Fruit fly (Drosophila melanogaster): ENCODE results near the gene Mkrn1.
A peak's percentile ranks its signal among the peaks of the same experiment; 100 is the strongest.

Gene Mkrn1

dm6 chr3L:21501172-21501571, 32.3 kb downstream of the Mkrn1 start, which contains the start of gene Est-Q:
Est-Q (plus strand) TSS chr3L:21501421.
- TF ChIP-seq CG9948 (tag; optimal IDR thresholded peaks at IDR 0.05) (no peak), CG15710 (tag; optimal IDR thresholded peaks at IDR 0.05) (no peak), CG17806 (tag; optimal IDR thresholded peaks at IDR 0.05) (no peak), Pif1B (GFP tag; optimal IDR thresholded peaks at IDR 0.05) (no peak), CG8159 (tag; optimal IDR thresholded peaks at IDR 0.05) (no peak), CG12605 (GFP tag; IDR thresholded peaks at IDR 0.05) (no peak), CG4496 (GFP tag; IDR thresholded peaks at IDR 0.05) (no peak), EcR (GFP tag; optimal IDR thresholded peaks at IDR 0.05) (no peak), Pif1A (GFP tag; optimal IDR thresholded peaks at IDR 0.05) (no peak), D1 (tag; optimal IDR thresholded peaks at IDR 0.05) (no peak), fd96Ca (GFP tag; IDR thresholded peaks at IDR 0.05) (no peak), CG34367 (tag; optimal IDR thresholded peaks at IDR 0.05) (no peak), gl (tag; optimal IDR thresholded peaks at IDR 0.05) (no peak), CG8301 (tag; optimal IDR thresholded peaks at IDR 0.05) (no peak), Ets98B (GFP tag; IDR thresholded peaks at IDR 0.05) (no peak), rn (GFP tag; IDR thresholded peaks at IDR 0.05) (no peak)

- peak; percentile 81 for TF ChIP-seq CG8301 (tag; optimal IDR thresholded peaks at IDR 0.05)
- TF ChIP-seq rn (GFP tag; IDR thresholded peaks at IDR 0.05) = no peak
- peak; percentile 75 for TF ChIP-seq D1 (tag; optimal IDR thresholded peaks at IDR 0.05)
- no peak; the same call in 1 of the 2 replicates for TF ChIP-seq Ets98B (GFP tag; IDR thresholded peaks at IDR 0.05)
- TF ChIP-seq CG32121 (GFP tag; IDR thresholded peaks at IDR 0.05) = peak; percentile 73
- no peak for TF ChIP-seq CG14655 (GFP tag; optimal IDR thresholded peaks at IDR 0.05)
- TF ChIP-seq CG12605 (GFP tag; IDR thresholded peaks at IDR 0.05) = peak; percentile 35
- TF ChIP-seq CG9948 (tag; optimal IDR thresholded peaks at IDR 0.05) = peak; percentile 83
- TF ChIP-seq CG13204 (GFP tag; optimal IDR thresholded peaks at IDR 0.05) = no peak
- peak; percentile 19 for TF ChIP-seq gl (tag; optimal IDR thresholded peaks at IDR 0.05)
- peak; percentile 77 for TF ChIP-seq EcR (GFP tag; optimal IDR thresholded peaks at IDR 0.05)
- TF ChIP-seq CG8159 (tag; optimal IDR thresholded peaks at IDR 0.05) = peak; percentile 84
- TF ChIP-seq CG4496 (GFP tag; IDR thresholded peaks at IDR 0.05) = peak; percentile 63; the same call in 2 of the 3 replicates
- TF ChIP-seq CG10348 (GFP tag; IDR thresholded peaks at IDR 0.05) = no peak
- TF ChIP-seq CG17806 (tag; optimal IDR thresholded peaks at IDR 0.05) = peak; percentile 75
- peak; percentile 71 for TF ChIP-seq Snoo (tag; optimal IDR thresholded peaks at IDR 0.05)
- peak; percentile 84 for TF ChIP-seq CG15710 (tag; optimal IDR thresholded peaks at IDR 0.05)
- TF ChIP-seq Pif1B (GFP tag; optimal IDR thresholded peaks at IDR 0.05) = peak; percentile 65
- TF ChIP-seq Pif1A (GFP tag; optimal IDR thresholded peaks at IDR 0.05) = no peak
- TF ChIP-seq CG34367 (tag; optimal IDR thresholded peaks at IDR 0.05) = peak; percentile 60
- peak; percentile 46; the same call in 1 of the 3 replicates for TF ChIP-seq fd96Ca (GFP tag; IDR thresholded peaks at IDR 0.05)
These were observed 36.5 kb downstream of the Mkrn1 start, which contains the start of gene Hr78 for dm6 chr3L:21496865-21497634. Hr78 (minus strand) TSS chr3L:21497494.

dm6 chr3L:21496502-21496864, 37.0 kb downstream of the Mkrn1 start:
- TF ChIP-seq CG10348 (GFP tag; IDR thresholded peaks at IDR 0.05) (no peak), CG34367 (tag; optimal IDR thresholded peaks at IDR 0.05) (no peak), CG15710 (tag; optimal IDR thresholded peaks at IDR 0.05) (no peak), D1 (tag; optimal IDR thresholded peaks at IDR 0.05) (no peak), Pif1A (GFP tag; optimal IDR thresholded peaks at IDR 0.05) (no peak), CG4496 (GFP tag; IDR thresholded peaks at IDR 0.05) (no peak), CG9948 (tag; optimal IDR thresholded peaks at IDR 0.05) (no peak), rn (GFP tag; IDR thresholded peaks at IDR 0.05) (no peak), CG17806 (tag; optimal IDR thresholded peaks at IDR 0.05) (no peak), CG8301 (tag; optimal IDR thresholded peaks at IDR 0.05) (no peak), gl (tag; optimal IDR thresholded peaks at IDR 0.05) (no peak), Ets98B (GFP tag; IDR thresholded peaks at IDR 0.05) (no peak)

DNA sequence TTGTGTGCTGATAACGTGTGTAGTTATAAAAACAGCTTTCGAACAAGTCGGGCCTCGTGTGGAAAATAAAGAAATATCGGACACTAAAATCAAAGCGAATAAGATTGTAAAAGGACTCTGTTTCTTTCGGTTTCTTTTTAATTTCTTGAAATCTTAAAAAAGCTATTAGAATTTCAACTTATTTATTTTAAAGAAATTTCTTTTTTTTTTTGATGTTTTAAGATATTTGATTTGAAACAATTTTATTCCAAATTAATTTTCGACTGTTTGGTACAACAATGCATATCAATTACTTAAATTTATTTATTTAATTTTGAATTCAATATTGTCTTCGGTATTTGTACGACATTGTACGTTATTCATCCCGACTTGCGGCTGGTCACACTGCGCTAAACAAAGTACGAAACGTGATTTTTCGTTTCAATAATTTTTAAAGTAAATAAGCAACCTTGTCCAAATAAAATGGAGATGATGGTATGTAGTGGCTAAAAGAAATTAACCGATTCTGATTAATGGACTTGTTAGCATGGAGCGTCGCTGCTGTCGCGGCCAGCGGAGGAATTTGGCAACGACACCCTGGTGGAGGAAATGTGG, 40.7 kb downstream of the Mkrn1 start, which contains the start of the genes CG7202 and CG7519:
CG7202 (minus strand) TSS at position 51 of the 594 bp plus-strand sequence.
CG7519 (plus strand) TSS at position 361 of the 594 bp plus-strand sequence.
- no peak for TF ChIP-seq D1 (tag; optimal IDR thresholded peaks at IDR 0.05)
- no peak for TF ChIP-seq CG8301 (tag; optimal IDR thresholded peaks at IDR 0.05)
- TF ChIP-seq fd96Ca (GFP tag; IDR thresholded peaks at IDR 0.05) = no peak
- TF ChIP-seq Snoo (tag; optimal IDR thresholded peaks at IDR 0.05) = no peak
- TF ChIP-seq CG8159 (tag; optimal IDR thresholded peaks at IDR 0.05) = no peak
- no peak for TF ChIP-seq Ets98B (GFP tag; IDR thresholded peaks at IDR 0.05)
- no peak for TF ChIP-seq rn (GFP tag; IDR thresholded peaks at IDR 0.05)
- TF ChIP-seq gl (tag; optimal IDR thresholded peaks at IDR 0.05) = no peak
- TF ChIP-seq CG9948 (tag; optimal IDR thresholded peaks at IDR 0.05) = no peak
- no peak for TF ChIP-seq CG10348 (GFP tag; IDR thresholded peaks at IDR 0.05)
- no peak for TF ChIP-seq CG13204 (GFP tag; optimal IDR thresholded peaks at IDR 0.05)
- no peak for TF ChIP-seq Pif1A (GFP tag; optimal IDR thresholded peaks at IDR 0.05)

dm6 chr3L:21490486-21490885, 43.0 kb downstream of the Mkrn1 start, which contains the start of gene Neu2:
Neu2 (minus strand) TSS chr3L:21490586.
- TF ChIP-seq CG10348 (GFP tag; IDR thresholded peaks at IDR 0.05) (no peak), CG8159 (tag; optimal IDR thresholded peaks at IDR 0.05) (no peak), CG8301 (tag; optimal IDR thresholded peaks at IDR 0.05) (no peak), EcR (GFP tag; optimal IDR thresholded peaks at IDR 0.05) (no peak), gl (tag; optimal IDR thresholded peaks at IDR 0.05) (no peak), CG12605 (GFP tag; IDR thresholded peaks at IDR 0.05) (no peak), CG17806 (tag; optimal IDR thresholded peaks at IDR 0.05) (no peak), fd96Ca (GFP tag; IDR thresholded peaks at IDR 0.05) (no peak), Snoo (tag; optimal IDR thresholded peaks at IDR 0.05) (no peak), Pif1A (GFP tag; optimal IDR thresholded peaks at IDR 0.05) (no peak), CG14655 (GFP tag; optimal IDR thresholded peaks at IDR 0.05) (no peak), CG32121 (GFP tag; IDR thresholded peaks at IDR 0.05) (no peak), D1 (tag; optimal IDR thresholded peaks at IDR 0.05) (no peak)
